Fruit fly (Drosophila melanogaster): ENCODE results near the gene mura.

The mura gene

dm6 chr3R:9496748-9497147 lies 54.9 kb downstream of the mura start (continued):
- peak; percentile 22 for TF ChIP-seq Blimp-1 (GFP tag; optimal IDR thresholded peaks at IDR 0.05)
- TF ChIP-seq gro (GFP tag; optimal IDR thresholded peaks at IDR 0.05) = peak; percentile 95
- TF ChIP-seq CG6175 (GFP tag; IDR thresholded peaks at IDR 0.05) = no peak
- peak; percentile 62; the same call in 1 of the 2 replicates for TF ChIP-seq H2.0 (GFP tag; IDR thresholded peaks at IDR 0.05)
- no peak for TF ChIP-seq gsb (GFP tag; IDR thresholded peaks at IDR 0.05)
- peak; percentile 4 for TF ChIP-seq slp2 (GFP tag; optimal IDR thresholded peaks at IDR 0.05)
- peak; percentile 70 for TF ChIP-seq pum (GFP tag; optimal IDR thresholded peaks at IDR 0.05)
- TF ChIP-seq al (GFP tag; IDR thresholded peaks at IDR 0.05) = peak; percentile 67
- TF ChIP-seq Rx (GFP tag; IDR thresholded peaks at IDR 0.05) = 0 out of 2 replicates have a peak, but pooled peaks have one; percentile 23
- TF ChIP-seq CG2712 (tag; optimal IDR thresholded peaks at IDR 0.05) = peak; percentile 69
- TF ChIP-seq CG12659 (GFP tag; optimal IDR thresholded peaks at IDR 0.05) = peak; percentile 83
- TF ChIP-seq CG4282 (GFP tag; optimal IDR thresholded peaks at IDR 0.05) = peak; percentile 75
- TF ChIP-seq CG17361 (GFP tag; IDR thresholded peaks at IDR 0.05) = peak; percentile 65
- TF ChIP-seq CG7745 (tag; optimal IDR thresholded peaks at IDR 0.05) = no peak
- no peak for TF ChIP-seq Ravus (GFP tag; IDR thresholded peaks at IDR 0.05)
- peak; percentile 20 for TF ChIP-seq nom (GFP tag; optimal IDR thresholded peaks at IDR 0.05)
- 0 out of 3 replicates have a peak, but pooled peaks have one; percentile 23 for TF ChIP-seq tgo (GFP tag; IDR thresholded peaks at IDR 0.05)
- TF ChIP-seq otp (GFP tag; IDR thresholded peaks at IDR 0.05) = no peak
- peak; percentile 62 for TF ChIP-seq CG16813 (GFP tag; IDR thresholded peaks at IDR 0.05; ENCODE audit: partially characterized antibody)
- no peak for TF ChIP-seq Tbp (GFP tag; optimal IDR thresholded peaks at IDR 0.05)
- TF ChIP-seq CG17612 (GFP tag; IDR thresholded peaks at IDR 0.05) = peak; percentile 34; the same call in 1 of the 2 replicates
- peak; percentile 75 for TF ChIP-seq ind (GFP tag; optimal IDR thresholded peaks at IDR 0.05)
- TF ChIP-seq Ets65A (GFP tag) = peak; percentile 100
- TF ChIP-seq kni (GFP tag; optimal IDR thresholded peaks at IDR 0.05) = no peak
- TF ChIP-seq Nf-YA (GFP tag; IDR thresholded peaks at IDR 0.05) = no peak
- peak; percentile 5 for TF ChIP-seq en (GFP tag; optimal IDR thresholded peaks at IDR 0.05)
- TF ChIP-seq toy (GFP tag; IDR thresholded peaks at IDR 0.05) = no peak
- peak; percentile 77 for TF ChIP-seq CG6791 (GFP tag; IDR thresholded peaks at IDR 0.05; ENCODE audit: partially characterized antibody)
- peak; percentile 64 for TF ChIP-seq sima (GFP tag; optimal IDR thresholded peaks at IDR 0.05)
- peak; percentile 42 for TF ChIP-seq Mad (GFP tag; optimal IDR thresholded peaks at IDR 0.05)
- peak; percentile 60; the same call in 1 of the 2 replicates for TF ChIP-seq bbx (GFP tag; IDR thresholded peaks at IDR 0.05; ENCODE audit: partially characterized antibody)
- TF ChIP-seq gcm (GFP tag; optimal IDR thresholded peaks at IDR 0.05) = peak; percentile 27
- TF ChIP-seq CG13287 (GFP tag; IDR thresholded peaks at IDR 0.05; ENCODE audit: partially characterized antibody) = peak; percentile 81
- TF ChIP-seq CG8765 (GFP tag; IDR thresholded peaks at IDR 0.05) = peak; percentile 23; the same call in 1 of the 2 replicates
- peak; percentile 83 for TF ChIP-seq vfl (GFP tag; optimal IDR thresholded peaks at IDR 0.05)
- TF ChIP-seq CG2129 (GFP tag; IDR thresholded peaks at IDR 0.05; ENCODE audit: partially characterized antibody) = no peak
- no peak for TF ChIP-seq Optix (GFP tag; IDR thresholded peaks at IDR 0.05)
- peak; percentile 48 for TF ChIP-seq CG15269 (tag; optimal IDR thresholded peaks at IDR 0.05)
- TF ChIP-seq peb (GFP tag; IDR thresholded peaks at IDR 0.05) = no peak
- peak; percentile 47 for TF ChIP-seq CG1792 (GFP tag; optimal IDR thresholded peaks at IDR 0.05)
- TF ChIP-seq CG9932 (GFP tag; IDR thresholded peaks at IDR 0.05) = peak; percentile 92

- TF ChIP-seq HHEX (GFP tag; optimal IDR thresholded peaks at IDR 0.05) = no peak
- TF ChIP-seq zfh2 (GFP tag; optimal IDR thresholded peaks at IDR 0.05) = no peak
- TF ChIP-seq sqz (GFP tag; optimal IDR thresholded peaks at IDR 0.05) = no peak
- peak in 1 of 2 experiments; percentile 39 for TF ChIP-seq Hr78 (GFP tag; optimal IDR thresholded peaks at IDR 0.05)
- TF ChIP-seq sug (tag; optimal IDR thresholded peaks at IDR 0.05) = peak; percentile 1
- no peak for TF ChIP-seq Vsx1 (GFP tag; optimal IDR thresholded peaks at IDR 0.05)
- TF ChIP-seq odd (GFP tag; optimal IDR thresholded peaks at IDR 0.05) = no peak
- TF ChIP-seq dpn (GFP tag; optimal IDR thresholded peaks at IDR 0.05) = no peak
- no peak for TF ChIP-seq Hsf (GFP tag; optimal IDR thresholded peaks at IDR 0.05)
- no peak for TF ChIP-seq CG10654 (GFP tag; optimal IDR thresholded peaks at IDR 0.05)
- TF ChIP-seq MESR4 (GFP tag; optimal IDR thresholded peaks at IDR 0.05) = no peak
- peak in 1 of 2 experiments; percentile 42 for TF ChIP-seq Pdp1 (GFP tag; optimal IDR thresholded peaks at IDR 0.05)
- no peak for TF ChIP-seq C15 (GFP tag; IDR thresholded peaks at IDR 0.05)
Measured at dm6 chr3R:9494627-9495009, 57.0 kb downstream of the mura start, which contains the start of gene phu. TSS of gene phu (plus strand) at chr3R:9494801.
